Worm (Caenorhabditis elegans) whole organism, L1 larva: ENCODE results near the gene rsks-1.
"Not testable (repeated sequence)": the region's sequence is repeated elsewhere in the genome, so short reads cannot be mapped to it uniquely, and the experiment has no call there.

Source experiments
- F16B12.6 ChIP-seq: fragments of 150-350 bp; optimal IDR thresholded peaks from 2 replicates; lab custom pipeline; 2014; ENCODE audit warnings: missing biosample characterization, missing genetic modification characterization
- alr-1 ChIP-seq: fragments of 200-800 bp; sonication (Bioruptor generic); optimal IDR thresholded peaks from 2 replicates; lab custom pipeline; 2018; ENCODE audit warnings: borderline replicate concordance, mild to moderate bottlenecking, missing genetic modification characterization, missing compliant biosample characterization
- aly-2 ChIP-seq: fragments of 150-350 bp; optimal IDR thresholded peaks from 2 replicates; lab custom pipeline; 2014; ENCODE audit warnings: missing biosample characterization, missing genetic modification characterization
- ces-1 ChIP-seq: fragments of 150-350 bp; optimal IDR thresholded peaks from 2 replicates; lab custom pipeline; 2014; ENCODE audit warnings: missing biosample characterization, missing genetic modification reagents, missing genetic modification characterization
- egl-13 ChIP-seq: sonication (generic microtip); optimal IDR thresholded peaks from 2 replicates; lab custom pipeline; 2016; ENCODE audit warnings: missing genotype, missing genetic modification reagents, missing genetic modification characterization, missing compliant biosample characterization
- fkh-10 ChIP-seq: sonication (generic microtip); optimal IDR thresholded peaks from 2 replicates; lab custom pipeline; 2017; ENCODE audit warnings: missing biosample characterization, missing genetic modification reagents, missing genetic modification characterization
- hlh-17 ChIP-seq: fragments of 200-800 bp; sonication (Bioruptor generic); optimal IDR thresholded peaks from 2 replicates; lab custom pipeline; 2018; ENCODE audit warnings: missing genetic modification characterization, mild to moderate bottlenecking, missing compliant biosample characterization, moderate library complexity, borderline replicate concordance
- lin-39 ChIP-seq: fragments of 150-350 bp; optimal IDR thresholded peaks from 2 replicates; lab custom pipeline; 2014; ENCODE audit warnings: missing biosample characterization, missing genetic modification reagents, missing genetic modification characterization
- mep-1 ChIP-seq: fragments of 150-350 bp; optimal IDR thresholded peaks from 2 replicates; lab custom pipeline; 2014; ENCODE audit warnings: missing biosample characterization, missing genetic modification characterization
- nhr-12 ChIP-seq: sonication (generic microtip); optimal IDR thresholded peaks from 2 replicates; lab custom pipeline; 2017; ENCODE audit warnings: missing biosample characterization, missing genetic modification characterization
- tlp-1 ChIP-seq: fragments of 150-350 bp; optimal IDR thresholded peaks from 2 replicates; lab custom pipeline; 2014; ENCODE audit warnings: missing biosample characterization, missing genetic modification characterization
- unc-98 ChIP-seq: fragments of 200-800 bp; sonication (Bioruptor generic); IDR thresholded peaks from 2 replicates; pipeline ENCODE4 v1.3.6; 2022; ENCODE audit warnings: missing genetic modification characterization, missing compliant biosample characterization
- ztf-11 ChIP-seq, 2 experiments: sonication (generic microtip); optimal IDR thresholded peaks; 2 replicates each; lab custom pipeline; 2016 to 2017; ENCODE audit warnings: missing genetic modification characterization in 2 of 2, missing biosample characterization in 1 of 2, missing compliant biosample characterization in 1 of 2

- TF ChIP-seq tlp-1 (tag; lab: Kevin White, UChicago); egl-13; alr-1 (tag; lab: Kevin White, UChicago); nhr-12; F16B12.6; ztf-11 (tag; optimal IDR thresholded peaks at IDR 0.05; lab: Kevin White, UChicago); unc-98 (GFP tag; lab: Robert Waterston, UW); lin-39 (tag; lab: Kevin White, UChicago); mep-1; fkh-10; aly-2 (tag; lab: Kevin White, UChicago); ces-1 (GFP tag; lab: Kevin White, UChicago); hlh-17 (GFP tag; lab: Kevin White, UChicago): not testable (repeated sequence)
These were observed 20.9 kb upstream of the rsks-1 start, which contains the start of gene Y47D3A.13 for ce11 chrIII:11224006-11224405.
